Worm (Caenorhabditis elegans) whole organism, L1 larva: Measurements from ENCODE around the gene gpr-2.

Experiments
- ceh-63 ChIP-seq: fragments of 200-800 bp; sonication (Bioruptor generic); optimal IDR thresholded peaks from 2 replicates; lab custom pipeline; 2018; ENCODE audit warnings: mild to moderate bottlenecking, missing genetic modification characterization, missing compliant biosample characterization
- dpl-1 ChIP-seq, 3 experiments: fragments of 150-350 bp in 2 of 3; sonication (generic microtip) in 1 of 3; optimal IDR thresholded peaks; 2 replicates each; lab custom pipeline; 2014 to 2017; ENCODE audit warnings: missing biosample characterization in 3 of 3, missing genetic modification characterization in 3 of 3, missing genetic modification reagents in 3 of 3
- fos-1 ChIP-seq: fragments of 150-350 bp; optimal IDR thresholded peaks from 2 replicates; lab custom pipeline; 2014; ENCODE audit warnings: missing biosample characterization, missing genetic modification characterization

- TF ChIP-seq fos-1 (tag; lab: Kevin White, UChicago) (no peak), dpl-1 (GFP tag; optimal IDR thresholded peaks at IDR 0.05; lab: Kevin White, UChicago) (no peak), ceh-63 (GFP tag; lab: Kevin White, UChicago) (no peak)
Measured at ce11 chrIII:9366971-9367370, 26.0 kb downstream of the gpr-2 start, which contains the start of gene crn-6.
